Fruit fly (Drosophila melanogaster) whole organism, prepupa: Measurements from ENCODE around the gene CheB38b.
A peak's percentile ranks its signal among the peaks of the same experiment; 100 is the strongest.

ENCODE experiments used
- Blimp-1 ChIP-seq: fragments of 200-800 bp; sonication (Bioruptor generic); optimal IDR thresholded peaks from 3 replicates; lab custom pipeline; 2017; ENCODE audit warnings: missing biosample characterization, missing genetic modification characterization, mild to moderate bottlenecking, moderate library complexity, missing genetic modification reagents
- CG10631 ChIP-seq: fragments of 200-800 bp; sonication (Bioruptor generic); optimal IDR thresholded peaks from 2 replicates; lab custom pipeline; 2016; ENCODE audit warnings: missing biosample characterization, missing genetic modification characterization
- CG10669 ChIP-seq: fragments of 200-800 bp; sonication (Bioruptor generic); optimal IDR thresholded peaks from 3 replicates; lab custom pipeline; 2018; ENCODE audit warnings: missing biosample characterization, mild to moderate bottlenecking, missing genetic modification characterization, moderate library complexity
- CG11294 ChIP-seq: fragments of 200-800 bp; sonication (Bioruptor generic); IDR thresholded peaks from 2 replicates; pipeline ENCODE4 v1.3.6; 2022; ENCODE audit warnings: missing biosample characterization, missing genetic modification characterization
- CG11762 ChIP-seq: fragments of 200-800 bp; sonication (Bioruptor generic); optimal IDR thresholded peaks from 3 replicates; lab custom pipeline; 2016; ENCODE audit warnings: missing biosample characterization, missing genetic modification characterization; ENCODE audit not compliant: insufficient read depth
- CG11902 ChIP-seq: fragments of 200-800 bp; sonication (Bioruptor generic); optimal IDR thresholded peaks from 3 replicates; lab custom pipeline; 2016; ENCODE audit warnings: missing biosample characterization, missing genetic modification characterization
- CG1621 ChIP-seq: fragments of 200-800 bp; sonication (Bioruptor generic); optimal IDR thresholded peaks from 3 replicates; lab custom pipeline; 2018; ENCODE audit warnings: missing biosample characterization, mild to moderate bottlenecking, missing genetic modification characterization
- CG16779 ChIP-seq: fragments of 200-800 bp; sonication (Bioruptor generic); optimal IDR thresholded peaks from 3 replicates; lab custom pipeline; 2017; ENCODE audit warnings: missing biosample characterization, mild to moderate bottlenecking, missing genetic modification characterization
- CG31627 ChIP-seq: fragments of 200-800 bp; sonication (Bioruptor generic); optimal IDR thresholded peaks from 3 replicates; lab custom pipeline; 2016; ENCODE audit warnings: missing biosample characterization, missing genetic modification characterization
- CG34406 ChIP-seq: fragments of 200-800 bp; sonication (Bioruptor generic); optimal IDR thresholded peaks from 3 replicates; lab custom pipeline; 2016; ENCODE audit warnings: missing biosample characterization, missing genetic modification characterization
- CG3919 ChIP-seq: fragments of 200-800 bp; sonication (Bioruptor generic); optimal IDR thresholded peaks from 3 replicates; lab custom pipeline; 2016; ENCODE audit warnings: missing biosample characterization, missing genetic modification characterization
- CG6163 ChIP-seq: fragments of 200-800 bp; sonication (Bioruptor generic); IDR thresholded peaks from 3 replicates; pipeline ENCODE4 v1.3.6; 2022; ENCODE audit warnings: missing biosample characterization, missing genetic modification characterization
- CG6792 ChIP-seq: fragments of 200-800 bp; sonication (Bioruptor generic); optimal IDR thresholded peaks from 3 replicates; lab custom pipeline; 2016; ENCODE audit warnings: missing biosample characterization, missing genetic modification characterization
- CG6854 ChIP-seq: fragments of 200-800 bp; sonication (Bioruptor generic); optimal IDR thresholded peaks from 2 replicates; lab custom pipeline; 2017; ENCODE audit warnings: missing biosample characterization, mild to moderate bottlenecking, missing genetic modification characterization
- CG7368 ChIP-seq: fragments of 200-800 bp; sonication (Bioruptor generic); optimal IDR thresholded peaks from 3 replicates; lab custom pipeline; 2016; ENCODE audit warnings: missing biosample characterization, missing genetic modification characterization
- CG8119 ChIP-seq: fragments of 200-800 bp; sonication (Bioruptor generic); IDR thresholded peaks from 3 replicates; pipeline ENCODE4 v1.3.6; 2022; ENCODE audit warnings: missing biosample characterization, missing genetic modification characterization
- CG8319 ChIP-seq: fragments of 200-800 bp; sonication (Bioruptor generic); optimal IDR thresholded peaks from 3 replicates; lab custom pipeline; 2016; ENCODE audit warnings: missing biosample characterization, missing genetic modification characterization
- CG8632 ChIP-seq: fragments of 200-800 bp; sonication (Bioruptor generic); optimal IDR thresholded peaks from 3 replicates; lab custom pipeline; 2016; ENCODE audit warnings: missing biosample characterization, missing genetic modification characterization
- CG9139 ChIP-seq: fragments of 200-800 bp; sonication (Bioruptor generic); optimal IDR thresholded peaks from 3 replicates; lab custom pipeline; 2017; ENCODE audit warnings: missing biosample characterization, mild to moderate bottlenecking, missing genetic modification characterization
- Eip93F ChIP-seq: fragments of 200-800 bp; sonication (Bioruptor generic); optimal IDR thresholded peaks from 2 replicates; lab custom pipeline; 2016; ENCODE audit warnings: missing biosample characterization, mild to moderate bottlenecking, missing genetic modification characterization
- Ets96B ChIP-seq: fragments of 200-800 bp; optimal IDR thresholded peaks from 2 replicates; lab custom pipeline; 2019; ENCODE audit warnings: missing biosample characterization, mild to moderate bottlenecking, missing genetic modification characterization, moderate library complexity
- Hr38 ChIP-seq: sonication (Bioruptor generic); optimal IDR thresholded peaks from 2 replicates; lab custom pipeline; 2016; ENCODE audit warnings: missing biosample characterization, missing genetic modification characterization
- Met ChIP-seq: fragments of 200-800 bp; sonication (Bioruptor generic); optimal IDR thresholded peaks from 3 replicates; lab custom pipeline; 2016; ENCODE audit warnings: missing biosample characterization, missing genetic modification characterization
- OdsH ChIP-seq: fragments of 200-800 bp; sonication (Bioruptor generic); optimal IDR thresholded peaks from 3 replicates; lab custom pipeline; 2016; ENCODE audit warnings: missing biosample characterization, missing genetic modification characterization
- Smox ChIP-seq: fragments of 200-800 bp; sonication (Bioruptor generic); optimal IDR thresholded peaks from 3 replicates; lab custom pipeline; 2016; ENCODE audit warnings: missing biosample characterization, missing genetic modification characterization
- Sox102F ChIP-seq: fragments of 200-800 bp; sonication (Bioruptor generic); optimal IDR thresholded peaks from 2 replicates; lab custom pipeline; 2016; ENCODE audit warnings: missing biosample characterization, mild to moderate bottlenecking, missing genetic modification characterization
- Sox14 ChIP-seq: fragments of 200-800 bp; sonication (Bioruptor generic); optimal IDR thresholded peaks from 3 replicates; lab custom pipeline; 2016; ENCODE audit warnings: missing biosample characterization, missing genetic modification characterization
- achi ChIP-seq: fragments of 200-800 bp; sonication (Bioruptor generic); optimal IDR thresholded peaks from 3 replicates; lab custom pipeline; 2016; ENCODE audit warnings: missing biosample characterization, missing genetic modification characterization
- eg ChIP-seq: fragments of 200-800 bp; sonication (Bioruptor generic); IDR thresholded peaks from 3 replicates; pipeline ENCODE4 v1.3.6; 2022; ENCODE audit warnings: missing biosample characterization, missing genetic modification characterization
- fkh ChIP-seq: fragments of 200-800 bp; sonication (Bioruptor generic); optimal IDR thresholded peaks from 3 replicates; lab custom pipeline; 2017; ENCODE audit warnings: missing biosample characterization, mild to moderate bottlenecking, missing genetic modification characterization, moderate library complexity
- lz ChIP-seq: fragments of 200-800 bp; sonication (Bioruptor generic); optimal IDR thresholded peaks from 3 replicates; lab custom pipeline; 2016; ENCODE audit warnings: missing biosample characterization, missing genetic modification characterization
- net ChIP-seq: fragments of 200-800 bp; sonication (Bioruptor generic); optimal IDR thresholded peaks from 3 replicates; lab custom pipeline; 2016; ENCODE audit warnings: missing biosample characterization, missing genetic modification characterization
- pdm3 ChIP-seq: fragments of 200-800 bp; sonication (Bioruptor generic); optimal IDR thresholded peaks from 3 replicates; lab custom pipeline; 2016; ENCODE audit warnings: missing biosample characterization, missing genetic modification characterization
- salr ChIP-seq, 2 experiments: fragments of 200-800 bp; sonication (Bioruptor generic); optimal IDR thresholded peaks; 3 replicates each; lab custom pipeline; 2016 to 2018; ENCODE audit warnings: missing biosample characterization in 2 of 2, missing genetic modification characterization in 2 of 2, mild to moderate bottlenecking in 1 of 2
- spab ChIP-seq: fragments of 200-800 bp; sonication (Bioruptor generic); optimal IDR thresholded peaks from 2 replicates; lab custom pipeline; 2017; ENCODE audit warnings: missing biosample characterization, mild to moderate bottlenecking, missing genetic modification characterization, missing genetic modification reagents
- ss ChIP-seq, 2 experiments: fragments of 200-800 bp; sonication (Bioruptor generic); optimal IDR thresholded peaks; 2 replicates in 1 of 2; 3 replicates in 1 of 2; lab custom pipeline; 2017 to 2018; ENCODE audit warnings: mild to moderate bottlenecking in 2 of 2, missing biosample characterization in 2 of 2, missing genetic modification characterization in 2 of 2, moderate library complexity in 1 of 2
- svp ChIP-seq: fragments of 200-800 bp; sonication (Bioruptor generic); peaks from one replicate; lab custom pipeline; 2016; ENCODE audit warnings: missing biosample characterization, missing genetic modification characterization
- topi ChIP-seq: fragments of 200-800 bp; sonication (Bioruptor generic); optimal IDR thresholded peaks from 3 replicates; lab custom pipeline; 2016; ENCODE audit warnings: missing biosample characterization, missing genetic modification characterization

Gene CheB38b

DNA sequence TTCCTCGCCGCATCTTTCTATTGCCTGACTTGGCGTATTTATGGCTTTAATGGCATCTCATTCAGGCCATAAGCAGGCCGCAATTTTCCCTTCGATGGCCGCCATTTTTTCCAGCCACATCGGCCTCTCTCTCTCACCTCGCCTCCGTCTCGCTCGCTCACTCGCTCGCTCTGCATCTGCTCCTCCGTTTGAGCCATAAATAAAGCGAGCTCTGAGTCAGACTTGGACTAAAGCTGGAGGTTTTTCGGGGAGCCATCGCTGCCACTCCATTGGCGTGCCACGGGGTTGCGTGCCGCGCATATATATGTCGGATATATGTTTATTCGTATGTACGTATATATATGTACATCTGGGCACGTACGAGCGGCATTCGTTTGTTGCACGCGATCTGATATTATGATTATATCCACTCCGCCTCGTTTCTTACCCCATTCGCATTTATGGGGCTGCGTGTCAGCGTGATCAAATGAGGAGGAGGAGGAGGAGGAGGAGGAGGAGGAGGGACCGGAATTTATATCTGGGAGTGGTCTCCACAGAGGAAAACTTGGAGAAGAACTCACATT lies 40.0 kb downstream of the CheB38b start:
- no peak for TF ChIP-seq CG11762 (GFP tag; lab: Kevin White, UChicago)
- TF ChIP-seq CG6792 (GFP tag; lab: Kevin White, UChicago) = no peak
- no peak for TF ChIP-seq lz
- peak; percentile 5 to 95 for TF ChIP-seq ss (GFP tag; optimal IDR thresholded peaks at IDR 0.05; lab: Kevin White, UChicago)

dm6 chr2L:20775941-20776340 lies 41.1 kb downstream of the CheB38b start:
- no peak for TF ChIP-seq salr (GFP tag; optimal IDR thresholded peaks at IDR 0.05; lab: Kevin White, UChicago)
- no peak for TF ChIP-seq Eip93F (GFP tag; lab: Kevin White, UChicago)
- TF ChIP-seq topi (GFP tag; lab: Kevin White, UChicago) = no peak
- no peak for TF ChIP-seq net (GFP tag; lab: Kevin White, UChicago)
- no peak for TF ChIP-seq CG10669 (GFP tag; lab: Kevin White, UChicago)
- TF ChIP-seq CG6854 (GFP tag; lab: Kevin White, UChicago) = no peak
- TF ChIP-seq CG3919 = no peak
- no peak for TF ChIP-seq achi (GFP tag; lab: Kevin White, UChicago)
- no peak for TF ChIP-seq Ets96B (tag; lab: Kevin White, UChicago)
- TF ChIP-seq svp (GFP tag; lab: Kevin White, UChicago) = no peak
- no peak for TF ChIP-seq spab (GFP tag; lab: Kevin White, UChicago)
- TF ChIP-seq Hr38 (GFP tag; lab: Kevin White, UChicago) = no peak
- TF ChIP-seq CG11902 (GFP tag; lab: Kevin White, UChicago) = no peak

DNA sequence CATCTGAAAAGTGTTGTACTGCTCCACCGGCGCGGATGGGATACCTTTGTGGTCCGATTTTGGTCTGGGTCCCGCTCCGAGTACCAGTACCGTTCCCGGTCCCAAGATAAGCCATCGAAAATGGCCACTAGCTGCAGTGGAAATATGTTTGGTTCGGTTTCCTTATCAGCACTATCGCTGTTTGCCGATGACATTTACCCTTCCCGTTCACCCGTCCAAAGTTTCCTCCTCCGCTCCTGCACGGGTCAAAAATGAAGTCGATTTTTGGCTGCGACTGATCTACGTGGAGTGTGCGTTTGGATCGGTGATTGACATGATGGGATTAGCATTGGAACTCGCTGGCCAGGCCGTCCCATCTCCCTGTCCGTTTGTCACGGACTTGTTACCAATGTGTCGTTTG lies 42.6 kb downstream of the CheB38b start:
- TF ChIP-seq Smox = no peak
- TF ChIP-seq fkh (GFP tag; lab: Kevin White, UChicago) = peak; percentile 27

- TF ChIP-seq fkh (GFP tag; lab: Kevin White, UChicago) (peak; percentile 2), CG11762 (GFP tag; lab: Kevin White, UChicago) (no peak), CG10631 (GFP tag; lab: Kevin White, UChicago) (no peak)
These were observed 43.5 kb downstream of the CheB38b start for dm6 chr2L:20773453-20774054.

dm6 chr2L:20770242-20770769 lies 46.8 kb downstream of the CheB38b start, which contains the start of gene cad:
cad (plus strand) TSS chr2L:20770731.
- TF ChIP-seq CG11902 (GFP tag; lab: Kevin White, UChicago) (no peak), salr (GFP tag; optimal IDR thresholded peaks at IDR 0.05; lab: Kevin White, UChicago) (peak in 1 of 2 experiments; percentile 16), CG7368 (peak; percentile 70), Sox14 (GFP tag; lab: Kevin White, UChicago) (peak; percentile 14), CG31627 (GFP tag; lab: Kevin White, UChicago) (peak; percentile 14), svp (GFP tag; lab: Kevin White, UChicago) (no peak), spab (GFP tag; lab: Kevin White, UChicago) (peak; percentile 0), Hr38 (GFP tag; lab: Kevin White, UChicago) (no peak), Sox102F (peak; percentile 28), CG3919 (peak; percentile 72), CG6163 (GFP tag; lab: Robert Waterston, UW) (peak; percentile 86), CG8319 (GFP tag; lab: Kevin White, UChicago) (peak; percentile 39), Eip93F (GFP tag; lab: Kevin White, UChicago) (no peak), achi (GFP tag; lab: Kevin White, UChicago) (peak; percentile 36), CG16779 (tag; lab: Kevin White, UChicago) (peak; percentile 23), lz (peak; percentile 50), Blimp-1 (GFP tag; lab: Kevin White, UChicago) (peak; percentile 11), CG8119 (GFP tag; lab: Robert Waterston, UW) (peak; percentile 44; the same call in 1 of the 3 replicates), Met (GFP tag; lab: Kevin White, UChicago) (peak; percentile 55), OdsH (GFP tag; lab: Kevin White, UChicago) (peak; percentile 19), pdm3 (peak; percentile 22), Smox (no peak), eg (GFP tag; lab: Robert Waterston, UW) (peak; percentile 57; the same call in 1 of the 3 replicates), CG6854 (GFP tag; lab: Kevin White, UChicago) (peak; percentile 46), net (GFP tag; lab: Kevin White, UChicago) (peak; percentile 25), CG8632 (GFP tag; lab: Kevin White, UChicago) (peak; percentile 35), CG9139 (GFP tag; lab: Kevin White, UChicago) (peak; percentile 51), Ets96B (tag; lab: Kevin White, UChicago) (no peak), CG1621 (peak; percentile 18), CG11762 (GFP tag; lab: Kevin White, UChicago) (peak; percentile 51), CG6792 (GFP tag; lab: Kevin White, UChicago) (peak; percentile 41), topi (GFP tag; lab: Kevin White, UChicago) (no peak), CG11294 (GFP tag; lab: Robert Waterston, UW) (no peak), CG34406 (GFP tag; lab: Kevin White, UChicago) (peak; percentile 66)
